Worm (Caenorhabditis elegans): ENCODE measurements around the gene ubc-23.

The ubc-23 gene

DNA sequence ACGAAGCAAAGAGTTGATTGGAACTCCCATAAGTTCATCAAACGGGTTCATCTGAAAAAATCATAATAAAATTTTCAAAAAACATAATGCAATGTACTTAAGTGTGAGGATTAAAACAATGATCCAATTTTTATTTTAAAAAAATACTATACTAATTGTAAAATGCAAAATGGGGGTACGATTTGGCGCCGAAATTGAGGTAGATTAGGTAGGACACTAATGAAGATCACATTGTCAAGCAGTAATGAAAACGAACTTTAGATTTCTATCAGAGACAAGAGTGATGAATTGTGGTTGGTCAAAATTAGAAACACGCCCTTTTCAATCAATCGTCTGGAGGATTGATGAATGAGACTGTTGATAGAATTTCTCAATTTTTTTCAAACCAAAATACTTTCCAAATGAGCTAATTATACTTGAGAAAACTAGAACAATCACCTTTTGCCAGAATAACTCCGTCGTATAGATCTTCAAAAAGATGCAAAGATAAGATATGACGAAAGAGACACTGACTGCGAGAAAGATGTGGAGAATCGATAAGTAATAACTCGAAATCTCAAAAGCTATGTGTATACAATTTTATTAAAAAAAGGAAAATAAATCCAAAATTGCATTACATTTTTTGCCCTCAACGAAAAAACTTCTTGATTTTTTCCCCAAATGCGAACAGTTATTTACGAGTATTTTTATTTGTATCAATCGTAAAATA lies 14.0 kb downstream of the ubc-23 start, which contains the start of gene C06E2.5:
Gene C06E2.5, minus strand, starts transcription at position 51 of the 709 bp plus-strand sequence.
- TF ChIP-seq nhr-237 (tag; optimal IDR thresholded peaks at IDR 0.05) (no peak), nhr-23 (tag; optimal IDR thresholded peaks at IDR 0.05) (peak; percentile 16), elt-1 (tag; optimal IDR thresholded peaks at IDR 0.05) (peak; percentile 95)

- TF ChIP-seq ztf-11 (tag; optimal IDR thresholded peaks at IDR 0.05) (no peak), pha-4 (tag; optimal IDR thresholded peaks at IDR 0.05) (peak; percentile 15), nhr-76 (tag; optimal IDR thresholded peaks at IDR 0.05) (no peak)
Measured at ce11 chrX:8859538-8859937, 15.4 kb downstream of the ubc-23 start.

ce11 chrX:8860958-8861357 lies 16.9 kb downstream of the ubc-23 start, which contains the start of gene C06E2.9:
C06E2.9 (plus strand) TSS chrX:8861258.
- TF ChIP-seq egl-5 (tag; optimal IDR thresholded peaks at IDR 0.05) (no peak), elt-1 (tag; optimal IDR thresholded peaks at IDR 0.05) (peak; percentile 9)

- no peak for TF ChIP-seq ztf-4 (tag; optimal IDR thresholded peaks at IDR 0.05)
- no peak for TF ChIP-seq nhr-25 (tag; optimal IDR thresholded peaks at IDR 0.05)
- no peak for TF ChIP-seq nhr-11 (tag; optimal IDR thresholded peaks at IDR 0.05)
- no peak for TF ChIP-seq R02D3.7 (tag; optimal IDR thresholded peaks at IDR 0.05)
- no peak for TF ChIP-seq daf-12 (tag; optimal IDR thresholded peaks at IDR 0.05)
- no peak for TF ChIP-seq mdl-1 (tag; optimal IDR thresholded peaks at IDR 0.05)
- TF ChIP-seq eor-1 (tag; optimal IDR thresholded peaks at IDR 0.05): no peak
- no peak for TF ChIP-seq zag-1 (tag; optimal IDR thresholded peaks at IDR 0.05)
- no peak for TF ChIP-seq aly-2 (tag; optimal IDR thresholded peaks at IDR 0.05)
- TF ChIP-seq nhr-76 (tag; optimal IDR thresholded peaks at IDR 0.05): no peak
- no peak for TF ChIP-seq ceh-28 (tag; optimal IDR thresholded peaks at IDR 0.05)
- no peak for TF ChIP-seq nhr-43 (tag; optimal IDR thresholded peaks at IDR 0.05; ENCODE audit: poor library complexity, severe bottlenecking)
- no peak for TF ChIP-seq elt-3 (tag; optimal IDR thresholded peaks at IDR 0.05)
- no peak for TF ChIP-seq lin-39 (tag; optimal IDR thresholded peaks at IDR 0.05)
Measured at ce11 chrX:8866563-8866962, 22.5 kb downstream of the ubc-23 start, which contains the start of gene ins-9. ins-9 (minus strand) TSS chrX:8866663.

ce11 chrX:8869112-8869675 lies 25.1 kb downstream of the ubc-23 start, which contains the start of the genes ubc-22 and ubc-21:
ubc-22 (minus strand) TSS chrX:8869162.
ubc-21 (plus strand) TSS chrX:8869625.
- no peak for TF ChIP-seq R02D3.7 (tag; optimal IDR thresholded peaks at IDR 0.05)
- TF ChIP-seq lin-15B (tag; optimal IDR thresholded peaks at IDR 0.05): peak; percentile 32
- TF ChIP-seq lsy-12 (tag; optimal IDR thresholded peaks at IDR 0.05): no peak
- TF ChIP-seq fkh-2 (tag; optimal IDR thresholded peaks at IDR 0.05): no peak
- no peak for TF ChIP-seq ceh-9 (tag; optimal IDR thresholded peaks at IDR 0.05)
- TF ChIP-seq unc-39 (tag; optimal IDR thresholded peaks at IDR 0.05): no peak
- no peak for TF ChIP-seq tbx-2 (tag; optimal IDR thresholded peaks at IDR 0.05)
- TF ChIP-seq mdl-1 (tag; optimal IDR thresholded peaks at IDR 0.05): no peak
- no peak for TF ChIP-seq snpc-4 (tag; optimal IDR thresholded peaks at IDR 0.05)
- no peak for TF ChIP-seq elt-3 (tag; optimal IDR thresholded peaks at IDR 0.05)
- TF ChIP-seq nfya-1 (tag; optimal IDR thresholded peaks at IDR 0.05; ENCODE audit: insufficient read depth): peak; percentile 58
- no peak for TF ChIP-seq nhr-76 (tag; optimal IDR thresholded peaks at IDR 0.05)
- no peak for TF ChIP-seq unc-62 (GFP tag; optimal IDR thresholded peaks at IDR 0.05)
- TF ChIP-seq egl-27 (tag; optimal IDR thresholded peaks at IDR 0.05): no peak
- no peak for TF ChIP-seq nhr-23 (tag; optimal IDR thresholded peaks at IDR 0.05)
- no peak for TF ChIP-seq ceh-82 (tag; optimal IDR thresholded peaks at IDR 0.05)
- TF ChIP-seq skn-1 (tag; optimal IDR thresholded peaks at IDR 0.05): no peak
- TF ChIP-seq ztf-11 (tag; optimal IDR thresholded peaks at IDR 0.05): no peak
- TF ChIP-seq lin-39 (tag; optimal IDR thresholded peaks at IDR 0.05): peak; percentile 31
